Fruit fly (Drosophila melanogaster) whole organism: ENCODE measurements around the gene Pxd.

Experiments used
- CG8478 ChIP-seq: fragments of >200 bp; optimal IDR thresholded peaks from 2 replicates; lab custom pipeline; 2018; ENCODE audit warnings: inconsistent platforms
- Dll ChIP-seq: fragments of >200 bp; optimal IDR thresholded peaks from 2 replicates; lab custom pipeline; 2017
- EcR ChIP-seq, 2 experiments: fragments of >200 bp; optimal IDR thresholded peaks; 2 replicates each; lab custom pipeline; 2017; ENCODE audit warnings: missing biosample characterization in 2 of 2, missing genetic modification characterization in 2 of 2, missing genetic modification reagents in 2 of 2
- pan ChIP-seq: fragments of >200 bp; optimal IDR thresholded peaks from 2 replicates; lab custom pipeline; 2017
- psq ChIP-seq: fragments of >200 bp; optimal IDR thresholded peaks from 2 replicates; lab custom pipeline; 2017
- usp ChIP-seq: fragments of >200 bp; optimal IDR thresholded peaks from 2 replicates; lab custom pipeline; 2017; ENCODE audit warnings: missing biosample characterization, missing genetic modification characterization, mixed read lengths

Gene Pxd

DNA sequence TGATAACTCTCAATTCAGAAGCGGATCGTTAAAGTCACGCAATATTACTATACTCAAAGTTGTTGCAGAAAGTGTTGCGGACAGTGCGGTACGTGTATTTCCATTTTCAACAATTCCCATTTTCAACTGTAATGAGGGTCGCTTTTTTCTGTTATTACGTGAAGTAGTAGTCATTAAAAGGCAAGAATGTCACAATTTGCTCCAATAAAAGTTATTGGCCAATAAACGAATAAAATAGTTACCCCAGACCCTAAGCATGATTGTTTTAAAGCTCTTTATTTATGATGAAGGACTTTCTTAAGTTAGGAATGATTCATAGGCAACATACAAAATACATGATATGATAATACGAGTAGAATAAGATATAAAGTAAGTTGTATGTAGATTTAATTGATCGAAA, 7.0 kb upstream of the Pxd start:
- TF ChIP-seq CG8478 (lab: Kevin White, UChicago) (no peak), psq (lab: Kevin White, UChicago) (no peak), pan (no peak), EcR (GFP tag; optimal IDR thresholded peaks at IDR 0.05; lab: Kevin White, UChicago) (no peak), usp (GFP tag; lab: Kevin White, UChicago) (no peak), Dll (lab: Kevin White, UChicago) (no peak)

DNA sequence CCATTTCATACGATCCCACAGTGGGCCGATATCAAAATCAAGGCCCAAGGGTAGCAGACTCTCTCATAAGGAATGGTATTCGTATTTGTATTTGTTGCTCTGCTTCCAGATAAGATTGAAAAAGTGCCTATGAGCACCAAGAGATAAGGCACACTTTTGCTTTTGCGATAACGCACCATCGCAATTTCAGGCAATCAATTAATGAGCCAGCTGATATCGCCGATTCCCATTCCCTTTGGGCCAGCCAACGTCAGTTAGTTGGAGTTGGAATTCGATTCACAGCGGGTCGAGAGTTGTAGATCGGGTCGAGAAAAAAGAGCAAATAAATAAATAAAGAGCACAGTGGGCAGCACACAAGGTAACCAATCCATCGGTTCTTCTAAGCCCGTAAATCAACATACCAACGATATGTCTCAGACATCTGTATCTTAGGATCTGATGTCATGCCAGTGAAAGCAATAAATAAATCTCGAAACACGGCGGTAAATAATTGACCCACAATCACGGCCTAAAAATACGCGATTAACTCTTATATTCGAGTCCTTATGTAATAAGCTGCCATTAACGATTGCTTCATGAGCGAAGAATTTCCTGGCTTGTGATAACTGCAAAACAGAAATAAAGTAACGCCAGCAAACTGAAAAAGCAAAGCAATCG, 6.2 kb upstream of the Pxd start, which contains the start of gene CG8907:
Gene CG8907, plus strand, starts transcription at position 252 of the 657 bp plus-strand sequence.
- no peak for TF ChIP-seq pan
- TF ChIP-seq Dll (lab: Kevin White, UChicago): no peak
- TF ChIP-seq CG8478 (lab: Kevin White, UChicago): no peak
- TF ChIP-seq usp (GFP tag; lab: Kevin White, UChicago): no peak
- TF ChIP-seq EcR (GFP tag; optimal IDR thresholded peaks at IDR 0.05; lab: Kevin White, UChicago): no peak
- TF ChIP-seq psq (lab: Kevin White, UChicago): no peak

DNA sequence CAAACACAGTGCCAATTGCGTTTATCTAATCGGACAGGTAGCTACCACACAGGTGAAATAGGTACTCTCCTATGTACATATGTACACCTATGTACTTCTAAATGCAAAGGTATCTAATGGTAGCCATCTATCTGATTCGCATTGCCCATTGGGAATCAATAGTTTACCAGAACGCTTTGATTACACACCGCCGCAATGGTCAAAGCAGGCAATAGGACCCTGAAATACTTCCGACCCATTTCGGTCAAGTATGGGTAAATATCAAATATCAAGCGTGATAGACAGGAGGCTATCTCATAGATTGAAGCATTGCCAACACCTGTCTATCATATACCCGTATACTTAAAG, 5.7 kb upstream of the Pxd start:
- TF ChIP-seq usp (GFP tag; lab: Kevin White, UChicago) (no peak), psq (lab: Kevin White, UChicago) (no peak), pan (no peak), EcR (GFP tag; optimal IDR thresholded peaks at IDR 0.05; lab: Kevin White, UChicago) (no peak), Dll (lab: Kevin White, UChicago) (no peak), CG8478 (lab: Kevin White, UChicago) (no peak)

DNA sequence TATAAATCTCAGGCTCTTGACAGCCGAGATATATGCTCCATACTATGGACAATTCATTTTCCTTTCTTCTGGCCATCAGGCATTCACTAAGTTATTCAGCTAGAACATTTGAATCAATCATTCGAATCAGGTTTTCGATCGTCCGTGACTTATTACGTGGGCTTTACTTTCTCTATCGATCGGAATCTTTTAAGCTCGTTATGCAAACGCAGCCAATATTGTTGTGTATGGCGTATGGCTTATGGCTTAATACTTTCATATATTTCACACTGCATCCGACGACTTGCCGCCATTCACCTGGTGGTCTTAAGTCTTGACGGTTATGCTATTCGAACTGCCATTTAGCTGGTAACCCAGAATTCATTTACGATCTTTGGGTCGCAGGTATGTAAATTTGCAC, 1.8 kb downstream of the Pxd start:
- TF ChIP-seq Dll (lab: Kevin White, UChicago): no peak
- no peak for TF ChIP-seq usp (GFP tag; lab: Kevin White, UChicago)
- no peak for TF ChIP-seq CG8478 (lab: Kevin White, UChicago)
- TF ChIP-seq EcR (GFP tag; optimal IDR thresholded peaks at IDR 0.05; lab: Kevin White, UChicago): no peak
- TF ChIP-seq pan: no peak
- no peak for TF ChIP-seq psq (lab: Kevin White, UChicago)

DNA sequence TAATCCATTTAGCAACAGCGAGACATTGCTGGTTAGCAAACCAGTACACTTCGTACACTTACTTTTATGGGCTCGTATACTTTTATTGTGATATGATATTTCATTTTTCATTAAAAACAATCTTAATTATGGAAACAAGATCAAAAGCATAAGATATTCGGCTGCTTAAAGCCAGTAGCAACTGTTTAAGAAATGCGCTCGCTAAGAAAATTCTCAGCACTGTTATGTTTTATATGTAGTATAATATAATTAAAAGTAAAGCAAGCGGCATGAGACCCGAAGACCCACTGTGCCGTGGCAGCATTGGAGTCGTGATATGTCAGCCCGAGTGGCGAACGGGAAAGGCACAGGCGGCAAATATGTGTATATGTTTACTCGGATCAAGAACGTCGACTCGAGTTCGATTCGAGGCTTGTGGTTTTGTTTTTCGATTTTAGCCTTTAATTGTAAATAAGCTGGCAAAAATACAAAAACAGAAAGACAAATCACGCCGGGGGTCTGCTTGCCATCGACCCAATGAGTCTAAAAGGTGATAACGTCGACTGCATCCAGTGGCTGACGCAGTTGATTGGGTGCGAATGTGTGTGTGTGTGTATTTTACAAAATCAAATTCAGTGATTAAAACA, 4.6 kb downstream of the Pxd start:
- TF ChIP-seq CG8478 (lab: Kevin White, UChicago): no peak
- no peak for TF ChIP-seq EcR (GFP tag; optimal IDR thresholded peaks at IDR 0.05; lab: Kevin White, UChicago)
- no peak for TF ChIP-seq usp (GFP tag; lab: Kevin White, UChicago)
- TF ChIP-seq Dll (lab: Kevin White, UChicago): no peak
- TF ChIP-seq pan: no peak
- TF ChIP-seq psq (lab: Kevin White, UChicago): no peak

DNA sequence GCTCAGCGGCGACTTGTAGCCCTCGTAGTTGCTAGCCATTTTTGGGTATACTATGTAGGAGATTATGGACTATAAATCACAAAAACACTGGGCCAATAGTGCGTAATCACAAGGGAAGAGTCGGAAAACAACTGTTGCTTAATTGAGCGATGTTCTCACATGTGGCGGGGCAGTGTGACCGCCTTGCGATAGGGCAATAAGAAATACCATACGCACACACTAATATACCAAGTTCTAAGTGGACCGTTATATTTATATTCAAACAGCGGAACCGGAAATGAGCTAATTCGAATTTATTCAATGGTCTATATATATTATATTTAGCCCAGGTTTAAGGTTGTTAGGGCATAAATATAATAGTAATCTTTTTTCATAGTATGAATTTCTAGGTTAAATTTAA, 6.6 kb downstream of the Pxd start, which contains the start of gene Adsl:
Gene Adsl, minus strand, starts transcription at position 165 of the 400 bp plus-strand sequence.
- TF ChIP-seq pan: no peak
- TF ChIP-seq Dll (lab: Kevin White, UChicago): no peak
- no peak for TF ChIP-seq EcR (GFP tag; optimal IDR thresholded peaks at IDR 0.05; lab: Kevin White, UChicago)
- no peak for TF ChIP-seq CG8478 (lab: Kevin White, UChicago)
- TF ChIP-seq psq (lab: Kevin White, UChicago): no peak
- no peak for TF ChIP-seq usp (GFP tag; lab: Kevin White, UChicago)

DNA sequence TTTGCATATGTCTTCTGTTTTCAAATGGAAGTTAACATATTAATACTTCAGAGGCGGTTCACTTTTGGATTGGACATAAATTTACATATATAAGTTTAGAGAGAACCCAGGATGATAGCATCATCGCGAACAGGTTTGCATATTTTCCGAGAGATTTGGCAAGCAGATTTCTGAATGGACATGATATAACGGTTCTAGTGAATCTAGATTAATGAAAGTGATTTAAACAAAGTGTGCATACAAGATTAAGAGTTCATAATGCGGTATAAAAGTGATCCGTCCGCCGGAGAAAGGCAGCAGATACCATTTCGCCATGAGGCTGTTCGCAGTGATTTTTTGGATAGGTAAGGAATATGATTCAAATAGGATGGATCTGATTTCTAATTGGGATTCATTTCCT, 14.0 kb downstream of the Pxd start, which contains the start of gene CG5225:
Gene CG5225, plus strand, starts transcription at position 301 of the 400 bp plus-strand sequence.
- TF ChIP-seq usp (GFP tag; lab: Kevin White, UChicago): no peak
- TF ChIP-seq CG8478 (lab: Kevin White, UChicago): no peak
- TF ChIP-seq Dll (lab: Kevin White, UChicago): no peak
- no peak for TF ChIP-seq EcR (GFP tag; optimal IDR thresholded peaks at IDR 0.05; lab: Kevin White, UChicago)
- no peak for TF ChIP-seq psq (lab: Kevin White, UChicago)
- TF ChIP-seq pan: no peak

DNA sequence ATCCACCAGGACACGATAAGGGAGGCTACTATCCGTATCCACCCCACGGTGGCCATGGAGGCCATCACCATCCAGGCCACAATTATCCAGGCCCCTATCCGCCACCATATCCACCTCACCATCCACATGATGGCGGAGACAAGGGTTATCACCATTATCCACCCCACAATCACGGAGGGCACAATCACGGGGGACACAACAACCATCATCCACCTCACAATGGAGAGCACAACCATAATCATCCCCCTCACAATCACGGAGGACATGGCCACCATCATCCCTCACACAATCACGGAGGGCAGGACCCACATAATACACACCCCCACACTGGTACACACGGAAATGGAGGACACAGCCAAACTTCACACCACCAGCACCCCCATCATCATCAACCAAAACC, 15.4 kb downstream of the Pxd start:
- no peak for TF ChIP-seq EcR (GFP tag; optimal IDR thresholded peaks at IDR 0.05; lab: Kevin White, UChicago)
- TF ChIP-seq psq (lab: Kevin White, UChicago): no peak
- no peak for TF ChIP-seq pan
- TF ChIP-seq Dll (lab: Kevin White, UChicago): no peak
- TF ChIP-seq usp (GFP tag; lab: Kevin White, UChicago): no peak
- TF ChIP-seq CG8478 (lab: Kevin White, UChicago): no peak

DNA sequence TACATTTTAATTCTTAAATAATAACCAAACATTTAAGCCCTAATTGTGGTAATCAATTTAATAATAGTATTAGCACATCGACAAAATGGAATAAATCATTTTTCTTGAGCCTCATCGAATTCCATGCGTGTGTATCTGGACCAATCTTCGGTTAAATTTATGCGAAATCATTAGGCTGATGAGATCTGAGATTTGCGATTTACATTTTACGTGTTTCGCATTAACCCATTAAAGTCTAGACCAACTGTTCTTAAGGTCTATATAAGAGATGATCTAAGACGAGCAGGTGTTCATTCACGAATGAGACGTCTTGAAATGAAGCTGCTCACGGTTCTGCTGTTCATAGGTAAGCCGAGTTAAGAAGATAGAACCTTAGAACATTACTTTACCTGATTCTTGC, 17.1 kb downstream of the Pxd start, which contains the start of gene CG31268:
Gene CG31268, plus strand, starts transcription at position 301 of the 400 bp plus-strand sequence.
- TF ChIP-seq usp (GFP tag; lab: Kevin White, UChicago): no peak
- TF ChIP-seq CG8478 (lab: Kevin White, UChicago): no peak
- no peak for TF ChIP-seq pan
- TF ChIP-seq EcR (GFP tag; optimal IDR thresholded peaks at IDR 0.05; lab: Kevin White, UChicago): no peak
- no peak for TF ChIP-seq Dll (lab: Kevin White, UChicago)
- TF ChIP-seq psq (lab: Kevin White, UChicago): no peak

DNA sequence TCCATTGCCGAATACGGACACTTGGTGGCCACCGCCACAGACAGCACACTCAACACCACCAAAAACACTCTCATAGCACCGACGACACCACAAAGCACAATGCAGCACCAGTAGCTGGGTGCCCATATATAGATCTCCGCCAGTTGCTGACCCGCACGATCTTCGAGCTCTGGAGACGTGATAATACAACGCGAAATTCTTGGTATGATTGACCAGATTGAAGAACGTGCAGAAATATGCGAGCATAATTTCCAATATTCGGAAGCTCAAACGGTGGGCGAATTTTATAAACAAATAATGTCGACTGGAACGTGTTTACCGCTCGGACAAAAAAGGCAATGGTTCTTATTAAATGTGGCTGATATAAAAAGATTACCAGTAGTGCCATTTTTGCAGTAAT, 21.6 kb downstream of the Pxd start, which contains the start of gene CG4009:
Gene CG4009, minus strand, starts transcription at position 101 of the 400 bp plus-strand sequence.
- TF ChIP-seq Dll (lab: Kevin White, UChicago) (no peak), pan (no peak), EcR (GFP tag; optimal IDR thresholded peaks at IDR 0.05; lab: Kevin White, UChicago) (no peak), CG8478 (lab: Kevin White, UChicago) (no peak), psq (lab: Kevin White, UChicago) (no peak), usp (GFP tag; lab: Kevin White, UChicago) (no peak)

DNA sequence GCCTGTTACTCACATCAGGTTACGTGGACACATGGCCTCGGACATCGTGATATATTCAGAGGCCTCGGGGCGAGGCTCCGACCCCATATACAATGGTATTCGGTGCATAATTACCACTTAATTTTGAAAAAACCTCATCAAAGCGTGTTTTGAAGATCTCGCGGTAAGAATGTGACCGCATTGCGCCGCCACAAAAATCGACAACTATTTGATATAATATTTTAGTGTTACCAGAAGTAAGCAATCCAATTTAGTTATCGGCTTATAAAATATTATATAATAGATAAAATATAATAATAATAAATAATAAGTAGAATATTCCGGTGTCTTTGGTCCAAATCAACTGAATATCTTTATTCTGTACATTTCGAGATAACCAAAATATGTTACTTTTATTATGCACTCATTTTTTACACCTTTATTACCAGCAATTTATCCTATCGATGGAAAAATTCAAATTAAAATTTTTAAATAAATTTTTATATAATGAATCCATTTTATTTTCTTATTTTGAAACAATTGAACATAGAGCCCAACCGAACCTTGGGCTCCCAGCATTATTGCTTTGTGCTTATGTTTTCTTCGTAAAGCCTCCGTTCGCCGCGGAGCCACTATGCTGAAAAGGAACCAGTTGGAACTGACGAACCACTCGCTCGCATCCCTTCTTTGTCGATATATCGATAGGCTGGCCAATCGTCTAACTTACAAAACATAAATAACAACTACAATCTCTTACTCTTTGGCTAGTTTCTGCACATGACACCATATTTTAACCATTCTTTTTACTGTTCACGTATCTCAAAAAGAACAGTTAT, 25.8 kb downstream of the Pxd start, which contains the start of the genes CG18213 and Trm7-32:
Gene CG18213, minus strand, starts transcription at position 211 of the 815 bp plus-strand sequence.
Gene Trm7-32, plus strand, starts transcription at position 690 of the 815 bp plus-strand sequence.
- no peak for TF ChIP-seq Dll (lab: Kevin White, UChicago)
- TF ChIP-seq pan: no peak
- no peak for TF ChIP-seq CG8478 (lab: Kevin White, UChicago)
- TF ChIP-seq usp (GFP tag; lab: Kevin White, UChicago): no peak
- no peak for TF ChIP-seq psq (lab: Kevin White, UChicago)
- TF ChIP-seq EcR (GFP tag; optimal IDR thresholded peaks at IDR 0.05; lab: Kevin White, UChicago): no peak
